Worm (Caenorhabditis elegans): ENCODE data around the gene exp-1.

Gene exp-1

DNA sequence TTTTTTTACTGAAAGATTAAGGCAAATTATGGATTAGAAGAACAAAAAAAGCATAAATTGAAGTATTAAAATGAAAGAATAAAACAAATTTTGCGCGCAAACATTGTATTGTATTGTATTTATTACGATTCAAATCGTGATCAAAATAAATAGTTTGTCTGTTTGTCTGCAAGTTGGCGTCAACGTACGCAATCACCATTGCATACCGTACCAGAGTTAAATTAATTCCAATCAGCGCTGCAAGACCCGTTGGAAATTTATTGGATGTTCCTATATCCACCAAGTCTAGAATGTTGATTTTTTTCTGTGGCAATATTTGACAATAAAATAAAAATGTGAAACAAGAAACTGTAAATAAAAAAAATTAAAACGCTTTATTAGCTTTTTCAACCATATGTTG is 47.7 kb downstream of the exp-1 start, which contains the start of gene heri-1:
TSS of gene heri-1 (minus strand) at position 8 of the 400 bp plus-strand sequence.
- no peak for TF ChIP-seq tab-1 (GFP tag; IDR thresholded peaks at IDR 0.05)
- TF ChIP-seq ztf-29 (GFP tag; IDR thresholded peaks at IDR 0.05) = no peak
- no peak for TF ChIP-seq ref-1 (GFP tag; conservative IDR thresholded peaks at IDR 0.05)
- TF ChIP-seq T22C8.4 (GFP tag; IDR thresholded peaks at IDR 0.05) = no peak
- no peak for TF ChIP-seq ztf-23 (GFP tag; IDR thresholded peaks at IDR 0.05)
- TF ChIP-seq flt-1 (GFP tag; IDR thresholded peaks at IDR 0.05) = no peak
- no peak for TF ChIP-seq klf-2 (GFP tag; conservative IDR thresholded peaks at IDR 0.05)

DNA sequence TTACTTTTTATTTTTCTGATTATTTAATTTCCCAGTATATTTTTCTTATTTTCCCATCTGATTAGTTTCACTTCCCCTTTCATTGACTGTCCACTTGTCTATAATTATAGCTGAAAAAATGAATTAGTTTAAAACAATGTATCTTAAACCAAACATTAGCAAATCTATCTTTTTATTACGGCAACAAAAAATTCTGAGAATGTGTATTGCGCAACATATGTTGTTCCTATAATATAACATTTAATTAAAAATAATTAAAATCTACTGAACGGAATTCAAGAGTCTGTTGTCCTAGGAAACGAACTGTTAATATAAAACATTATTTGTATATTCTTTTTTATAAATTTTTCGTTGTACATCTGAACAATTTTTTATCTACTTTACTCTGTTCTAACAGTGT is 50.9 kb downstream of the exp-1 start:
- TF ChIP-seq ztf-29 (GFP tag; IDR thresholded peaks at IDR 0.05) (no peak), flt-1 (GFP tag; IDR thresholded peaks at IDR 0.05) (no peak), ref-1 (GFP tag; conservative IDR thresholded peaks at IDR 0.05) (no peak), tab-1 (GFP tag; IDR thresholded peaks at IDR 0.05) (no peak), T22C8.4 (GFP tag; IDR thresholded peaks at IDR 0.05) (no peak), ztf-23 (GFP tag; IDR thresholded peaks at IDR 0.05) (no peak), cog-1 (tag; optimal IDR thresholded peaks at IDR 0.05) (no peak), klf-2 (GFP tag; conservative IDR thresholded peaks at IDR 0.05) (no peak), med-1 (GFP tag; optimal IDR thresholded peaks at IDR 0.05; ENCODE audit: insufficient read depth) (no peak)

DNA sequence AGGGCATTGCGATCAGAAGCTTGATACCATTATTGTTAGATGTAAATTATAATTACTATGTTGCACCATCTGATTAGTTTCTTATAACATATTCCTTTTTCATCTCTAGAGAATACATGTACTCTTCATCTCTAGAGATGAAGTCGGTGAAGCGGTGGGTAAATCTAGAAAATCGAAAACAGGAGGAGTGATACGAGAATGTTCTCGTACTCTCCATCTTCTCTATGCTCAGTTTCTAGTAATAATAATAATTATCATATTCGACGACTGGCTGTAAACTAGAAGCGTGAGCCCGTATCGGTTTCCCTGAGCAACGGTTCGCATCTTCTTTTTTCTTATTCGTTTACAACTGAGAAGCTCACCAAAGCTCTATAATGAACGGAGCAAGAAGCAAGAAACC is 53.1 kb downstream of the exp-1 start:
- TF ChIP-seq flt-1 (GFP tag; IDR thresholded peaks at IDR 0.05) (no peak), ztf-23 (GFP tag; IDR thresholded peaks at IDR 0.05) (no peak), T22C8.4 (GFP tag; IDR thresholded peaks at IDR 0.05) (no peak), ztf-29 (GFP tag; IDR thresholded peaks at IDR 0.05) (no peak), cog-1 (tag; optimal IDR thresholded peaks at IDR 0.05) (no peak), tab-1 (GFP tag; IDR thresholded peaks at IDR 0.05) (no peak), med-1 (GFP tag; optimal IDR thresholded peaks at IDR 0.05; ENCODE audit: insufficient read depth) (no peak), ref-1 (GFP tag; conservative IDR thresholded peaks at IDR 0.05) (no peak), klf-2 (GFP tag; conservative IDR thresholded peaks at IDR 0.05) (no peak)

All from whole organism, midembryonic.